Worm (Caenorhabditis elegans): Measurements from ENCODE around the gene F56C3.4.
A peak's percentile ranks its signal among the peaks of the same experiment; 100 is the strongest.

- TF ChIP-seq mdt-29 (GFP tag; IDR thresholded peaks at IDR 0.05): peak; percentile 76
- TF ChIP-seq nhr-237 (tag; optimal IDR thresholded peaks at IDR 0.05): peak; percentile 88
- TF ChIP-seq zag-1 (tag; optimal IDR thresholded peaks at IDR 0.05): peak; percentile 85
- peak; percentile 98 for TF ChIP-seq rbr-2 (tag; optimal IDR thresholded peaks at IDR 0.05)
- TF ChIP-seq ceh-44 (GFP tag; IDR thresholded peaks at IDR 0.05): 0 out of 2 replicates have a peak, but pooled peaks have one; percentile 50
- peak; percentile 99 for TF ChIP-seq mep-1 (tag; optimal IDR thresholded peaks at IDR 0.05)
- TF ChIP-seq ama-1 (optimal IDR thresholded peaks at IDR 0.05): no peak
- peak; percentile 98 for TF ChIP-seq fkh-10 (GFP tag; optimal IDR thresholded peaks at IDR 0.05)
- peak; percentile 42 to 76 for TF ChIP-seq unc-62 (GFP tag; optimal IDR thresholded peaks at IDR 0.05 in 1 of 2)
- TF ChIP-seq unc-62 (tag; optimal IDR thresholded peaks at IDR 0.05): no peak
- peak; percentile 92 for TF ChIP-seq dmd-6 (GFP tag; IDR thresholded peaks at IDR 0.05)
- peak; percentile 87 for TF ChIP-seq saeg-2 (GFP tag; IDR thresholded peaks at IDR 0.05)
- TF ChIP-seq dpl-1 (GFP tag; optimal IDR thresholded peaks at IDR 0.05): peak; percentile 74
- peak; percentile 93 to 95 for TF ChIP-seq lsy-2 (tag; optimal IDR thresholded peaks at IDR 0.05)
- peak; percentile 73; the same call in 1 of the 2 replicates for TF ChIP-seq zip-11 (GFP tag; IDR thresholded peaks at IDR 0.05)
Observed at ce11 chrX:1344818-1345217, 15.7 kb downstream of the F56C3.4 start.

Data from whole organism, L4 larva.